Fruit fly (Drosophila melanogaster) whole organism, wandering third instar larva: ENCODE results near the gene Alp13.

Source experiments
- CrebA ChIP-seq: fragments of 200-800 bp; sonication (Bioruptor generic); optimal IDR thresholded peaks from 2 replicates; lab custom pipeline; 2016; ENCODE audit warnings: missing biosample characterization, mild to moderate bottlenecking, missing genetic modification characterization, borderline replicate concordance
- Hnf4 ChIP-seq: fragments of 200-800 bp; sonication (Bioruptor generic); optimal IDR thresholded peaks from 2 replicates; lab custom pipeline; 2016; ENCODE audit warnings: missing biosample characterization, mild to moderate bottlenecking, missing genetic modification characterization
- OdsH ChIP-seq: fragments of 200-800 bp; sonication (Bioruptor generic); optimal IDR thresholded peaks from 2 replicates; lab custom pipeline; 2016; ENCODE audit warnings: missing biosample characterization, mild to moderate bottlenecking, missing genetic modification characterization
- Sp1 ChIP-seq: fragments of 200-800 bp; sonication (Bioruptor generic); optimal IDR thresholded peaks from 3 replicates; lab custom pipeline; 2019; ENCODE audit warnings: missing biosample characterization, mild to moderate bottlenecking, missing genetic modification characterization, moderate library complexity
- br ChIP-seq: fragments of 200-800 bp; sonication (Bioruptor generic); optimal IDR thresholded peaks from 2 replicates; lab custom pipeline; 2016; ENCODE audit warnings: missing biosample characterization, missing genetic modification characterization
- h ChIP-seq: fragments of 200-800 bp; sonication (Bioruptor generic); optimal IDR thresholded peaks from 3 replicates; lab custom pipeline; 2016; ENCODE audit warnings: missing biosample characterization, mild to moderate bottlenecking, missing genetic modification characterization
- lola ChIP-seq: fragments of >200 bp; optimal IDR thresholded peaks from 2 replicates; lab custom pipeline; 2017; ENCODE audit warnings: missing biosample characterization, missing genetic modification characterization
- psq ChIP-seq: fragments of 200-800 bp; sonication (Bioruptor generic); optimal IDR thresholded peaks from 3 replicates; lab custom pipeline; 2017; ENCODE audit warnings: missing biosample characterization, mild to moderate bottlenecking, missing genetic modification characterization, moderate library complexity

DNA sequence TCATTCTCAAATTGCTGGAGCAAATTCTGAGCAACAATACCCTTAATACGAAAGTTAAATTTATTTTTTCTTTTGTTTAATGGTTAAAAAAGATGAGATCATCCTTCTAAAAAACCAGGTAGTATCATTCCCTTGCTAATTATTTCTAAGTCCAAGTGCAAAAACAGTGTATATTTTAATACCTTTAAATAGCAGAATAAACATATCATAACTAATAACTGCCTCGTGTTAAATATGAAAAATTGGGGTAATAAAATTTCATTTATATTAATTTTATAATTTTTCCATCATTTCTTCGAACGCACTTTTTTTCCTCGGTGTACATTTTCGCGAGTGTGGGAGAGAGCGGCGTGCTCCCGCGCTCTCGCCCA lies 36.6 kb upstream of the Alp13 start:
- TF ChIP-seq h (no peak), lola (GFP tag; lab: Kevin White, UChicago) (no peak), Sp1 (GFP tag; lab: Kevin White, UChicago) (peak; percentile 14), psq (GFP tag; lab: Kevin White, UChicago) (no peak), Hnf4 (GFP tag; lab: Kevin White, UChicago) (no peak), OdsH (GFP tag; lab: Kevin White, UChicago) (no peak), CrebA (GFP tag; lab: Kevin White, UChicago) (no peak), br (GFP tag; lab: Kevin White, UChicago) (no peak)
